Fruit fly (Drosophila melanogaster): ENCODE measurements around the gene CG31787.

The CG31787 gene

DNA sequence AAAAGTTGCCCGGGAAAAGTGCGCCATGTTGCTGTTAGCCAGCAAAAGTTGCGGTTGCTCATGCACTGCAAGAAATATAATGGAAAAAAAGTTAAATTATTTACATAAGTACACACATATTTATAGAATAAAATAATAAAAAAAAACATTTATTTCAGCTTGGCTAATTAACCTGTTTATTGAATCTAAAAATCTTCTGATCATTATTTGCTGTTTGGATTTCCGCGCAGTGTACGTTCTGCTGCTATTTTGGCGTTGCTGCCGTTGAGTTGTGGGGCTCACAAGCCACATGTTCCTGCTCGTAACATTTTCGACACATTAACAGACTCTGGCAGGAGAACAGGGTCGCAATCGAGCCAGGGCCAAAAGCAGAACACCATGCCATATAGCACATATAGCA lies 25.0 kb upstream of the CG31787 start (continued):
- TF ChIP-seq Pdp1 (GFP tag; optimal IDR thresholded peaks at IDR 0.05) (no peak), Elba2 (GFP tag; optimal IDR thresholded peaks at IDR 0.05) (no peak), CG11247 (GFP tag; IDR thresholded peaks at IDR 0.05) (no peak), CG1529 (GFP tag; optimal IDR thresholded peaks at IDR 0.05) (peak; percentile 54), Eip74EF (GFP tag; optimal IDR thresholded peaks at IDR 0.05) (peak in 1 of 2 experiments; percentile 25), CG6272 (GFP tag; IDR thresholded peaks at IDR 0.05) (0 out of 2 replicates have a peak, but pooled peaks have one; percentile 19), corto (GFP tag; optimal IDR thresholded peaks at IDR 0.05) (peak; percentile 43), amos (GFP tag; IDR thresholded peaks at IDR 0.05; ENCODE audit: partially characterized antibody) (no peak), Ets97D (GFP tag; optimal IDR thresholded peaks at IDR 0.05) (no peak), dmrt11E (tag; optimal IDR thresholded peaks at IDR 0.05) (peak; percentile 80), eyg (GFP tag; optimal IDR thresholded peaks at IDR 0.05) (no peak), CG4424 (GFP tag; optimal IDR thresholded peaks at IDR 0.05) (peak; percentile 76), CG15696 (tag; optimal IDR thresholded peaks at IDR 0.05) (peak; percentile 57), dmrt99B (tag; optimal IDR thresholded peaks at IDR 0.05) (peak; percentile 69), CG8478 (optimal IDR thresholded peaks at IDR 0.05) (no peak), CG13296 (GFP tag; optimal IDR thresholded peaks at IDR 0.05) (peak; percentile 43), sim (GFP tag; IDR thresholded peaks at IDR 0.05) (no peak), bbx (GFP tag; IDR thresholded peaks at IDR 0.05; ENCODE audit: partially characterized antibody) (no peak), CG14441 (GFP tag; IDR thresholded peaks at IDR 0.05) (no peak), CG7839 (tag; optimal IDR thresholded peaks at IDR 0.05) (peak; percentile 61), NC2β (GFP tag; optimal IDR thresholded peaks at IDR 0.05) (no peak), CG6254 (GFP tag; optimal IDR thresholded peaks at IDR 0.05) (peak; percentile 73), chn (GFP tag; optimal IDR thresholded peaks at IDR 0.05) (no peak), al (GFP tag; IDR thresholded peaks at IDR 0.05) (no peak; the same call in 1 of the 2 replicates), D (optimal IDR thresholded peaks at IDR 0.05) (no peak), D (GFP tag; optimal IDR thresholded peaks at IDR 0.05) (peak; percentile 55), CG13287 (GFP tag; IDR thresholded peaks at IDR 0.05; ENCODE audit: partially characterized antibody) (no peak), Lim3 (GFP tag; IDR thresholded peaks at IDR 0.05) (no peak), exex (tag; optimal IDR thresholded peaks at IDR 0.05) (no peak), CG34422 (GFP tag; IDR thresholded peaks at IDR 0.05) (0 out of 3 replicates have a peak, but pooled peaks have one; percentile 20), CG12744 (GFP tag; optimal IDR thresholded peaks at IDR 0.05) (no peak), CG3995 (GFP tag; optimal IDR thresholded peaks at IDR 0.05) (no peak), unc-4 (GFP tag; IDR thresholded peaks at IDR 0.05; ENCODE audit: partially characterized antibody) (no peak), wek (GFP tag; optimal IDR thresholded peaks at IDR 0.05) (no peak), CG15479 (GFP tag; optimal IDR thresholded peaks at IDR 0.05) (no peak), Ptx1 (GFP tag; IDR thresholded peaks at IDR 0.05) (peak; percentile 57; the same call in 1 of the 2 replicates), CG17359 (tag; optimal IDR thresholded peaks at IDR 0.05) (peak; percentile 73), PHDP (tag; optimal IDR thresholded peaks at IDR 0.05) (peak; percentile 73), dpn (GFP tag; optimal IDR thresholded peaks at IDR 0.05) (peak in 1 of 2 experiments; percentile 44), CG12769 (tag; optimal IDR thresholded peaks at IDR 0.05) (no peak), yki (optimal IDR thresholded peaks at IDR 0.05) (no peak), Vsx1 (GFP tag; optimal IDR thresholded peaks at IDR 0.05) (peak; percentile 49), CG10321 (GFP tag; IDR thresholded peaks at IDR 0.05) (no peak), CG11456 (GFP tag; IDR thresholded peaks at IDR 0.05) (0 out of 3 replicates have a peak, but pooled peaks have one; percentile 31), nom (GFP tag; optimal IDR thresholded peaks at IDR 0.05) (peak; percentile 59), CG3407 (GFP tag; optimal IDR thresholded peaks at IDR 0.05) (peak; percentile 40), salm (tag; optimal IDR thresholded peaks at IDR 0.05) (peak; percentile 6), ci (GFP tag; IDR thresholded peaks at IDR 0.05) (0 out of 3 replicates have a peak, but pooled peaks have one; percentile 57), Camta (GFP tag; optimal IDR thresholded peaks at IDR 0.05) (no peak), Dek (tag; optimal IDR thresholded peaks at IDR 0.05) (no peak)

Data from whole organism, embryonic.